Fruit fly (Drosophila melanogaster): ENCODE results near the gene CG5500.
A peak's percentile ranks its signal among the peaks of the same experiment; 100 is the strongest.

The CG5500 gene

dm6 chr3R:26876432-26876831 lies at the start of gene CG5500:
Gene CG5500, plus strand, starts transcription at chr3R:26876630.
- TF ChIP-seq fkh (GFP tag; optimal IDR thresholded peaks at IDR 0.05) (peak; percentile 83), esn (GFP tag; optimal IDR thresholded peaks at IDR 0.05) (peak; percentile 14), CG11294 (GFP tag; IDR thresholded peaks at IDR 0.05) (no peak)

- TF ChIP-seq Sox14 (GFP tag; optimal IDR thresholded peaks at IDR 0.05) (peak; percentile 57), CG11762 (GFP tag; optimal IDR thresholded peaks at IDR 0.05; ENCODE audit: insufficient read depth) (peak; percentile 7), CG34406 (GFP tag; optimal IDR thresholded peaks at IDR 0.05) (peak; percentile 14), Eip75B (GFP tag; optimal IDR thresholded peaks at IDR 0.05) (peak; percentile 54), dsx (GFP tag; optimal IDR thresholded peaks at IDR 0.05; ENCODE audit: poor library complexity, severe bottlenecking) (peak; percentile 34), Ets21C (GFP tag; optimal IDR thresholded peaks at IDR 0.05) (no peak), CG4318 (GFP tag; optimal IDR thresholded peaks at IDR 0.05) (peak; percentile 52), CG3919 (GFP tag; optimal IDR thresholded peaks at IDR 0.05) (peak; percentile 68), eg (GFP tag; IDR thresholded peaks at IDR 0.05) (0 out of 3 replicates have a peak, but pooled peaks have one; percentile 43), Sox15 (GFP tag; optimal IDR thresholded peaks at IDR 0.05) (no peak), pdm3 (GFP tag; optimal IDR thresholded peaks at IDR 0.05) (peak; percentile 62), Ets96B (tag; optimal IDR thresholded peaks at IDR 0.05) (peak; percentile 78), OdsH (GFP tag; optimal IDR thresholded peaks at IDR 0.05) (peak; percentile 60), Eip78C (GFP tag) (peak; percentile 87), fd85E (GFP tag; optimal IDR thresholded peaks at IDR 0.05) (no peak), CG9139 (GFP tag; optimal IDR thresholded peaks at IDR 0.05) (peak; percentile 18), Hr4 (GFP tag; optimal IDR thresholded peaks at IDR 0.05) (no peak), CG6808 (GFP tag; optimal IDR thresholded peaks at IDR 0.05) (peak; percentile 51), fkh (GFP tag; optimal IDR thresholded peaks at IDR 0.05) (no peak), lz (GFP tag; optimal IDR thresholded peaks at IDR 0.05) (no peak), ss (GFP tag; optimal IDR thresholded peaks at IDR 0.05) (peak in 1 of 2 experiments; percentile 32), Lpt (GFP tag; optimal IDR thresholded peaks at IDR 0.05) (peak; percentile 37), Gug (GFP tag; IDR thresholded peaks at IDR 0.05) (peak; percentile 34; the same call in 1 of the 2 replicates), Met (GFP tag; optimal IDR thresholded peaks at IDR 0.05) (peak; percentile 15), Hr39 (GFP tag; optimal IDR thresholded peaks at IDR 0.05) (no peak), CG6163 (GFP tag; IDR thresholded peaks at IDR 0.05) (peak; percentile 73; the same call in 2 of the 3 replicates), Blimp-1 (GFP tag; optimal IDR thresholded peaks at IDR 0.05) (no peak), CG6792 (GFP tag; optimal IDR thresholded peaks at IDR 0.05) (peak; percentile 35), cyc (GFP tag; optimal IDR thresholded peaks at IDR 0.05) (no peak), vri (GFP tag; optimal IDR thresholded peaks at IDR 0.05) (no peak), CG10631 (GFP tag; optimal IDR thresholded peaks at IDR 0.05) (peak; percentile 79), CG1621 (tag; optimal IDR thresholded peaks at IDR 0.05) (peak; percentile 44), net (GFP tag; optimal IDR thresholded peaks at IDR 0.05) (peak; percentile 39), CG8632 (GFP tag; optimal IDR thresholded peaks at IDR 0.05) (peak; percentile 29), CG6854 (GFP tag; optimal IDR thresholded peaks at IDR 0.05) (no peak), CG11294 (GFP tag; IDR thresholded peaks at IDR 0.05) (no peak), dac (GFP tag; optimal IDR thresholded peaks at IDR 0.05) (peak; percentile 36), CG8119 (GFP tag; IDR thresholded peaks at IDR 0.05) (peak; percentile 68), spab (GFP tag; optimal IDR thresholded peaks at IDR 0.05) (peak; percentile 64), achi (GFP tag; optimal IDR thresholded peaks at IDR 0.05) (peak; percentile 59), acj6 (GFP tag; optimal IDR thresholded peaks at IDR 0.05) (peak; percentile 67), fd59A (GFP tag; optimal IDR thresholded peaks at IDR 0.05) (peak; percentile 67), CG7368 (GFP tag; optimal IDR thresholded peaks at IDR 0.05) (no peak), CG10669 (GFP tag; optimal IDR thresholded peaks at IDR 0.05) (peak; percentile 65), CG15336 (GFP tag; IDR thresholded peaks at IDR 0.05) (peak; percentile 74), esn (GFP tag; optimal IDR thresholded peaks at IDR 0.05) (no peak), Hr38 (GFP tag; optimal IDR thresholded peaks at IDR 0.05) (no peak), svp (GFP tag) (peak; percentile 39), CG6276 (GFP tag; optimal IDR thresholded peaks at IDR 0.05) (peak; percentile 22), CG32006 (GFP tag; optimal IDR thresholded peaks at IDR 0.05) (peak; percentile 79)
These were observed 44.6 kb upstream of the CG5500 start for dm6 chr3R:26831861-26832260.
